Fruit fly (Drosophila melanogaster) whole organism, pupa: ENCODE measurements around the gene CG11398.
A peak's percentile ranks its signal among the peaks of the same experiment; 100 is the strongest.

Experiments
- CG12605 ChIP-seq: fragments of 200-800 bp; sonication (Bioruptor generic); IDR thresholded peaks from 2 replicates; pipeline ENCODE4 v1.3.6; 2022; ENCODE audit warnings: missing biosample characterization, missing genetic modification characterization
- CG13204 ChIP-seq: fragments of 200-800 bp; sonication (Bioruptor generic); optimal IDR thresholded peaks from 2 replicates; lab custom pipeline; 2018; ENCODE audit warnings: missing biosample characterization, mild to moderate bottlenecking, missing genetic modification characterization, moderate library complexity
- CG34367 ChIP-seq: fragments of 200-800 bp; sonication (Bioruptor generic); optimal IDR thresholded peaks from 2 replicates; lab custom pipeline; 2018; ENCODE audit warnings: missing biosample characterization, mild to moderate bottlenecking, missing genetic modification characterization
- CG4496 ChIP-seq: fragments of 200-800 bp; sonication (Bioruptor generic); IDR thresholded peaks from 3 replicates; pipeline ENCODE4 v1.3.6; 2022; ENCODE audit warnings: missing biosample characterization, missing genetic modification characterization
- D1 ChIP-seq: fragments of 200-800 bp; sonication (Bioruptor generic); optimal IDR thresholded peaks from 2 replicates; lab custom pipeline; 2018; ENCODE audit warnings: missing biosample characterization, mild to moderate bottlenecking, missing genetic modification characterization, moderate library complexity
- EcR ChIP-seq: fragments of 200-800 bp; sonication (Bioruptor generic); optimal IDR thresholded peaks from 3 replicates; lab custom pipeline; 2019; ENCODE audit warnings: missing biosample characterization, missing genetic modification characterization, mild to moderate bottlenecking, moderate library complexity, missing genetic modification reagents
- Pif1A ChIP-seq: fragments of 200-800 bp; sonication (Bioruptor generic); optimal IDR thresholded peaks from 3 replicates; lab custom pipeline; 2016; ENCODE audit warnings: missing biosample characterization, missing genetic modification characterization

DNA sequence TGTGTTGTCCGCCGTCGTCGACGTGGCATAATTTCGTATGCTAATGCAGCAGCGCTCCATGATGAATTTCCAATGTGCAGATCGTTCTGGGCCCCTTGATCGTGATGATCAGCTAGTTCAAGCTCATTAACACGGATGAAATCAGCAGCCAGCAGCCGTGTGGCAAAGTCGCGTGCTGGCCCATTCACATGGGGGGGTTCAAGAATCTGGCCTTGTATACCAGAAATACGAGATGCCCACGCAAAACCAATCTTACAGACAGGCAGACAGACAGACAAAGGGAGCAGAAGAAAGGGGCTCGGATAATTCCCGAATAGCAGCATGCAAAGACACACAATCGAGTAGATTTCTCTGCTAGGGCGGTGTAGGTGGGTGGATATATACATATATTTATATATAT is 14.6 kb upstream of the CG11398 start:
- TF ChIP-seq EcR (GFP tag; lab: Kevin White, UChicago): peak; percentile 87
- TF ChIP-seq CG34367 (tag; lab: Kevin White, UChicago): no peak
- TF ChIP-seq CG12605: no peak
- no peak for TF ChIP-seq Pif1A (GFP tag; lab: Kevin White, UChicago)
- TF ChIP-seq CG4496 (GFP tag; lab: Robert Waterston, UW): no peak
- TF ChIP-seq D1: no peak
- no peak for TF ChIP-seq CG13204 (GFP tag; lab: Kevin White, UChicago)
